Worm (Caenorhabditis elegans) whole organism, late embryonic: ENCODE results near the gene let-60.

Experiments used
- K09A11.1 ChIP-seq: sonication (generic microtip); optimal IDR thresholded peaks from 2 replicates; lab custom pipeline; 2017; ENCODE audit warnings: antibody characterized with exemption, mild to moderate bottlenecking, missing genetic modification characterization, missing compliant biosample characterization; ENCODE audit not compliant: insufficient read depth
- ceh-14 ChIP-seq: sonication (generic microtip); optimal IDR thresholded peaks from 2 replicates; lab custom pipeline; 2016; ENCODE audit warnings: missing genotype, missing genetic modification characterization, missing compliant biosample characterization
- ceh-2 ChIP-seq: sonication (generic microtip); optimal IDR thresholded peaks from 2 replicates; lab custom pipeline; 2016; ENCODE audit warnings: missing genotype, missing genetic modification characterization, missing compliant biosample characterization
- ceh-30 ChIP-seq: fragments of 150-350 bp; optimal IDR thresholded peaks from 2 replicates; lab custom pipeline; 2014; ENCODE audit warnings: missing biosample characterization, missing genetic modification characterization
- ceh-31 ChIP-seq: sonication (generic microtip); optimal IDR thresholded peaks from 2 replicates; lab custom pipeline; 2016; ENCODE audit warnings: missing genetic modification characterization, missing compliant biosample characterization
- ceh-34 ChIP-seq: sonication (generic microtip); optimal IDR thresholded peaks from 2 replicates; lab custom pipeline; 2016; ENCODE audit warnings: mild to moderate bottlenecking, missing genetic modification characterization, missing compliant biosample characterization
- mec-3 ChIP-seq: sonication (generic microtip); optimal IDR thresholded peaks from 2 replicates; lab custom pipeline; 2016; ENCODE audit warnings: borderline replicate concordance, missing genetic modification characterization, missing compliant biosample characterization
- nfya-1 ChIP-seq: sonication (generic microtip); optimal IDR thresholded peaks from 2 replicates; lab custom pipeline; 2017; ENCODE audit warnings: missing genetic modification characterization, mild to moderate bottlenecking, missing compliant biosample characterization, antibody characterized with exemption, moderate library complexity
- pqm-1 ChIP-seq: sonication (generic microtip); optimal IDR thresholded peaks from 2 replicates; lab custom pipeline; 2016; ENCODE audit warnings: missing genetic modification characterization, missing compliant biosample characterization
- sdc-2 ChIP-seq: sonication (generic microtip); optimal IDR thresholded peaks from 2 replicates; lab custom pipeline; 2016; ENCODE audit warnings: missing genotype, missing genetic modification characterization, missing compliant biosample characterization
- unc-55 ChIP-seq: sonication (generic microtip); optimal IDR thresholded peaks from 2 replicates; lab custom pipeline; 2017; ENCODE audit warnings: missing biosample characterization, missing genetic modification reagents, missing genetic modification characterization
- unc-86 ChIP-seq: sonication (generic microtip); optimal IDR thresholded peaks from 2 replicates; lab custom pipeline; 2016; ENCODE audit warnings: missing genetic modification characterization, missing compliant biosample characterization

DNA sequence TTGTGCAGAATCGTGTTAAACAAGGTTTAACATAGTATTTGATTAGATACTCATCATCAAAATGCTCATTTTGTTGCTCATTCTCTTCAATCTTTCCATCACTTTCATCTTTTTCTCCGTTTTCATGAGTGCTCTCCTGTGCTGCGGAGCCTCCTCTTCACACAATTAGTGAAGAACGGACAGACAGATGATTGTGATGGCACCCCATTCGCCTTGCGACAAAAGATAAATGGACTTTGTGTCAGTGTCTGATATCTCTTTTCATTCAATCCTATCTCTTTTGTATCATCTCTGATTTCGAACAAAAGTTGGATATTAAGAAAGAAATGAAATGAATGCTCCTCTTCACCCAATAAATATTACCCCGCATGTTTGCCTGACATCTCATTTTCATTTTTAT, 19.4 kb upstream of the let-60 start:
- TF ChIP-seq ceh-31 (no peak), mec-3 (tag; lab: Kevin White, UChicago) (no peak), K09A11.1 (tag; lab: Kevin White, UChicago) (no peak), sdc-2 (tag; lab: Kevin White, UChicago) (no peak), ceh-34 (tag; lab: Kevin White, UChicago) (no peak), unc-55 (GFP tag; lab: Kevin White, UChicago) (peak; percentile 98), ceh-14 (no peak), unc-86 (tag; lab: Kevin White, UChicago) (no peak), ceh-30 (tag; lab: Kevin White, UChicago) (no peak), nfya-1 (tag; lab: Kevin White, UChicago) (peak; percentile 30), ceh-2 (tag; lab: Kevin White, UChicago) (no peak), pqm-1 (tag; lab: Kevin White, UChicago) (no peak)
